Worm (Caenorhabditis elegans): ENCODE data around the gene C13F10.8.

Gene C13F10.8

ce11 chrV:7236694-7237093 lies 15.9 kb upstream of the C13F10.8 start:
- no peak for TF ChIP-seq tab-1 (GFP tag; IDR thresholded peaks at IDR 0.05)
- TF ChIP-seq flt-1 (GFP tag; IDR thresholded peaks at IDR 0.05) = no peak
- no peak for TF ChIP-seq ztf-23 (GFP tag; IDR thresholded peaks at IDR 0.05)
- TF ChIP-seq cog-1 (tag; optimal IDR thresholded peaks at IDR 0.05) = no peak
- TF ChIP-seq klf-2 (GFP tag; conservative IDR thresholded peaks at IDR 0.05) = no peak
- no peak for TF ChIP-seq ztf-29 (GFP tag; IDR thresholded peaks at IDR 0.05)
- no peak for TF ChIP-seq med-1 (GFP tag; optimal IDR thresholded peaks at IDR 0.05; ENCODE audit: insufficient read depth)
- TF ChIP-seq ref-1 (GFP tag; conservative IDR thresholded peaks at IDR 0.05) = no peak
- no peak for TF ChIP-seq T22C8.4 (GFP tag; IDR thresholded peaks at IDR 0.05)

DNA sequence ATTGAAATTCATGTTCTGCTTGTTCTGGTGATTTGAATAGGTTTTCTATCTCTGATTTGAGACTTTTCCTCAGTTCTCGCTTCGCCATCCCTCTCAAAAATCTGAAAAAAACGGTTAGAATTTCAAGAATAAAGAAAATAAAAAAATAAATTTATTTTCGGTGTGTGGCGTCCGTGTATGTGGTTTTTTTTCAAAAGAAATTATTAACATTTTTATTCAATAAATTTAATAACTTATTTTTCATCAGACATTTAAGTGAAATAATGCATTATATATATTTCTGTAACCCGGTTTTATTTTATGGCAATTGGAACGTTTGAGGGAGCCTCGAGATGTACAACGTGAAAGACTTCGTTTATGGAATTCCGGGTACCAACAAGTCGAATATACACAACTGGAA lies 13.9 kb upstream of the C13F10.8 start, which contains the start of gene C05C8.5:
Gene C05C8.5 (minus strand): TSS at position 101 of the 400 bp plus-strand sequence.
- no peak for TF ChIP-seq tab-1 (GFP tag; IDR thresholded peaks at IDR 0.05)
- TF ChIP-seq ref-1 (GFP tag; conservative IDR thresholded peaks at IDR 0.05) = no peak
- no peak for TF ChIP-seq med-1 (GFP tag; optimal IDR thresholded peaks at IDR 0.05; ENCODE audit: insufficient read depth)
- TF ChIP-seq klf-2 (GFP tag; conservative IDR thresholded peaks at IDR 0.05) = no peak
- TF ChIP-seq T22C8.4 (GFP tag; IDR thresholded peaks at IDR 0.05) = no peak

- no peak for TF ChIP-seq cog-1 (tag; optimal IDR thresholded peaks at IDR 0.05)
- TF ChIP-seq tab-1 (GFP tag; IDR thresholded peaks at IDR 0.05) = no peak
- no peak for TF ChIP-seq ztf-23 (GFP tag; IDR thresholded peaks at IDR 0.05)
- no peak for TF ChIP-seq T22C8.4 (GFP tag; IDR thresholded peaks at IDR 0.05)
- no peak for TF ChIP-seq med-1 (GFP tag; optimal IDR thresholded peaks at IDR 0.05; ENCODE audit: insufficient read depth)
- TF ChIP-seq ref-1 (GFP tag; conservative IDR thresholded peaks at IDR 0.05) = no peak
- TF ChIP-seq klf-2 (GFP tag; conservative IDR thresholded peaks at IDR 0.05) = no peak
- TF ChIP-seq flt-1 (GFP tag; IDR thresholded peaks at IDR 0.05) = no peak
- TF ChIP-seq ztf-29 (GFP tag; IDR thresholded peaks at IDR 0.05) = no peak
Measured at ce11 chrV:7231524-7231923, 10.7 kb upstream of the C13F10.8 start.

ce11 chrV:7230847-7231246 lies 10.0 kb upstream of the C13F10.8 start, which contains the start of the genes gei-6 and krr-1:
Gene gei-6, minus strand, starts transcription at chrV:7230848.
Gene krr-1, plus strand, starts transcription at chrV:7231190.
- peak; percentile 95 for TF ChIP-seq med-1 (GFP tag; optimal IDR thresholded peaks at IDR 0.05; ENCODE audit: insufficient read depth)
- peak; percentile 94 for TF ChIP-seq ztf-23 (GFP tag; IDR thresholded peaks at IDR 0.05)
- peak; percentile 90 for TF ChIP-seq tab-1 (GFP tag; IDR thresholded peaks at IDR 0.05)
- TF ChIP-seq flt-1 (GFP tag; IDR thresholded peaks at IDR 0.05) = peak; percentile 94
- TF ChIP-seq cog-1 (tag; optimal IDR thresholded peaks at IDR 0.05) = no peak
- TF ChIP-seq T22C8.4 (GFP tag; IDR thresholded peaks at IDR 0.05) = peak; percentile 72
- TF ChIP-seq ztf-29 (GFP tag; IDR thresholded peaks at IDR 0.05) = peak; percentile 78
- peak; percentile 60; the same call in 1 of the 2 replicates for TF ChIP-seq ref-1 (GFP tag; conservative IDR thresholded peaks at IDR 0.05)
- peak; percentile 82 for TF ChIP-seq klf-2 (GFP tag; conservative IDR thresholded peaks at IDR 0.05)

DNA sequence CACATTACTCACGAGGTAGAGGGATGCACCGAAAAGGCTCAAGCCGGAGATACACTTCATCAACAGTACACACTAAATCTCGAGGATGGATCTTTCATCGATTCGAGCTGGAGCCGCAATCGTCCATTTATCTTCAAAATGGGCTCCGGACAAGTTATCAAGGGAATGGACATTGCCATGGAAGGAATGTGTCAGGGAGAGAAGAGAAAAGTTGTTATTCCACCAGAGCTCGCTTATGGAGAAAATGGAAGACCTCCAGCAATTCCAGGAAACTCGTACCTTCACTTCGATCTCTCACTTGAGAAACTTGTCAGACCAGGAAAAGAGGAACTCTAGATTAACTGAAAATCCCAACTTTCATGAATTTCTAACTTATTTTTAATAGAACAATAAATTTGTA lies 5.1 kb upstream of the C13F10.8 start:
- TF ChIP-seq T22C8.4 (GFP tag; IDR thresholded peaks at IDR 0.05) = no peak
- no peak for TF ChIP-seq klf-2 (GFP tag; conservative IDR thresholded peaks at IDR 0.05)
- TF ChIP-seq cog-1 (tag; optimal IDR thresholded peaks at IDR 0.05) = no peak
- TF ChIP-seq ref-1 (GFP tag; conservative IDR thresholded peaks at IDR 0.05) = no peak
- no peak for TF ChIP-seq med-1 (GFP tag; optimal IDR thresholded peaks at IDR 0.05; ENCODE audit: insufficient read depth)
- TF ChIP-seq ztf-23 (GFP tag; IDR thresholded peaks at IDR 0.05) = no peak
- no peak for TF ChIP-seq tab-1 (GFP tag; IDR thresholded peaks at IDR 0.05)
- no peak for TF ChIP-seq ztf-29 (GFP tag; IDR thresholded peaks at IDR 0.05)

DNA sequence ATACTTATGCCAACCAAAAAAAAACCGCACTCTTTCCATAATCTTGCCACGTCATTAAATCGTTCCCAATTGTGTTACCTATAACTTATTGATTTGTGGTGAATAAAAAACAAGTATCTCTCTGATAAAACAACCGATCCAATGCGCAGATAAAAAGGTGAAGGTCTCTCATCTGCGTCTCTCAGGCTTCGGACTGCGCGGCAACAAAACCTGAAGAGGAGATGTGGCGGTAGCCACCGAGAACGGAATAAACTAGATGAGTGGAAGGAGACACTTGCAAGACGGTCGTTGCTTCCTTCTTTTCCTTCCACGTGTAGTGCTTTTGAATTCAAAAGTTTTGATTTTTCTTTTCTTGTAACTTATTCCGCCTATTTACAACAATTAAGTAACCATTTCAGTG lies 4.1 kb upstream of the C13F10.8 start, which contains the start of gene fkb-3:
Gene fkb-3 (plus strand): TSS at position 277 of the 400 bp plus-strand sequence.
- TF ChIP-seq ref-1 (GFP tag; conservative IDR thresholded peaks at IDR 0.05) = no peak
- TF ChIP-seq med-1 (GFP tag; optimal IDR thresholded peaks at IDR 0.05; ENCODE audit: insufficient read depth) = no peak
- TF ChIP-seq klf-2 (GFP tag; conservative IDR thresholded peaks at IDR 0.05) = no peak

ce11 chrV:7224353-7224752 lies 3.5 kb upstream of the C13F10.8 start:
- TF ChIP-seq klf-2 (GFP tag; conservative IDR thresholded peaks at IDR 0.05) (no peak), med-1 (GFP tag; optimal IDR thresholded peaks at IDR 0.05; ENCODE audit: insufficient read depth) (no peak), ztf-29 (GFP tag; IDR thresholded peaks at IDR 0.05) (no peak), ref-1 (GFP tag; conservative IDR thresholded peaks at IDR 0.05) (no peak), ztf-23 (GFP tag; IDR thresholded peaks at IDR 0.05) (no peak), flt-1 (GFP tag; IDR thresholded peaks at IDR 0.05) (no peak), cog-1 (tag; optimal IDR thresholded peaks at IDR 0.05) (no peak), tab-1 (GFP tag; IDR thresholded peaks at IDR 0.05) (no peak)

DNA sequence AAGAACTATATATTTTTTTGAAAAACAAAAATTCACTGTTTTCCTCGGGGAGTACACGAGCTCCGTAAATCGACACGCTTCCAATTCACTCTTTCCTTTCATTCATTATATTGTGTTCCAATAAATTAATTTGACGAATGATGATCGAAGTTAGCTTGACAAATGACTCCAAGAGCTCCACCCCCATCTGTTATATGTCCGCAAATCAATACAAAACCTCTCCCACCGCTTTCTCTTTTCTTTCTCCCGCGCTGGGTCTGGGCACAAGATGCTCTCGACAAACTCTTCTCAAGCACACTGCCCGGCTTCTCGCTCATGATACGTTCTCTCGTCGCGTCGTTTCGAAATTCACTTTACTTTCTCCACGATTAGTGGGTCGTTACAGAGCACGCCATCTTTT lies 3.1 kb upstream of the C13F10.8 start, which contains the start of gene C13F10.1:
Gene C13F10.1 (plus strand): TSS at position 138 of the 400 bp plus-strand sequence.
- TF ChIP-seq ztf-23 (GFP tag; IDR thresholded peaks at IDR 0.05) = no peak
- TF ChIP-seq T22C8.4 (GFP tag; IDR thresholded peaks at IDR 0.05) = no peak

DNA sequence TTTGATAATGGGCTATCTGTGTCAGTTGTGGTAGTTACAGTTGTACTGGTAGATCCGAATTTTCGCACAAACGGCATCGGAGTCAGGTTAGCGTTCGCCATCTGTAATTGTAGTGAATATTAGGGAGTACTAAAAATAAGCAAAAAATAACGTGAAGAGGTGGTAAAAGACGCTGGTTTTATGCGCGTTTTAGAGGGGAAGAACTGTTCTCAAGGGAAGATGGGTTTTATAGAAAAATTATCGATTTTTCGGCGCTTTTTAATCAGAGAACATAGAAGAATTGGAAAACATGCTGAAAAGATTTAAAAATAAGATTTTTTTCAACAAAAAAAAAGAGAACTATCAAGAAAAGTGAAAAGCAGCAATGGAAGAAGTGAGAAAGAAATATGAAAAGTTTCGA lies 2.3 kb upstream of the C13F10.8 start, which contains the start of gene C13F10.7:
Gene C13F10.7 (minus strand): TSS at position 101 of the 400 bp plus-strand sequence.
- no peak for TF ChIP-seq cog-1 (tag; optimal IDR thresholded peaks at IDR 0.05)
- no peak for TF ChIP-seq ztf-29 (GFP tag; IDR thresholded peaks at IDR 0.05)
- no peak for TF ChIP-seq ztf-23 (GFP tag; IDR thresholded peaks at IDR 0.05)
- TF ChIP-seq flt-1 (GFP tag; IDR thresholded peaks at IDR 0.05) = no peak
- no peak for TF ChIP-seq ref-1 (GFP tag; conservative IDR thresholded peaks at IDR 0.05)
- TF ChIP-seq T22C8.4 (GFP tag; IDR thresholded peaks at IDR 0.05) = no peak
- TF ChIP-seq med-1 (GFP tag; optimal IDR thresholded peaks at IDR 0.05; ENCODE audit: insufficient read depth) = no peak
- no peak for TF ChIP-seq klf-2 (GFP tag; conservative IDR thresholded peaks at IDR 0.05)
- TF ChIP-seq tab-1 (GFP tag; IDR thresholded peaks at IDR 0.05) = no peak

ce11 chrV:7218988-7219387 lies 1.8 kb downstream of the C13F10.8 start, which contains the start of gene C13F10.5:
Gene C13F10.5, minus strand, starts transcription at chrV:7219088.
- TF ChIP-seq ztf-23 (GFP tag; IDR thresholded peaks at IDR 0.05) (no peak), klf-2 (GFP tag; conservative IDR thresholded peaks at IDR 0.05) (no peak), cog-1 (tag; optimal IDR thresholded peaks at IDR 0.05) (no peak), ref-1 (GFP tag; conservative IDR thresholded peaks at IDR 0.05) (no peak), ztf-29 (GFP tag; IDR thresholded peaks at IDR 0.05) (no peak), T22C8.4 (GFP tag; IDR thresholded peaks at IDR 0.05) (no peak), med-1 (GFP tag; optimal IDR thresholded peaks at IDR 0.05; ENCODE audit: insufficient read depth) (no peak), flt-1 (GFP tag; IDR thresholded peaks at IDR 0.05) (no peak), tab-1 (GFP tag; IDR thresholded peaks at IDR 0.05) (no peak)

Data from whole organism, midembryonic.